Worm (Caenorhabditis elegans): ENCODE results near the gene pinn-1.

pinn-1 gene

ce11 chrII:2857559-2857958 lies 31.2 kb downstream of the pinn-1 start:
- no peak for TF ChIP-seq nhr-237 (tag; optimal IDR thresholded peaks at IDR 0.05)
- peak; percentile 49 for TF ChIP-seq elt-1 (tag; optimal IDR thresholded peaks at IDR 0.05; ENCODE audit: borderline replicate concordance, insufficient read depth)

ce11 chrII:2856114-2856513 lies 32.7 kb downstream of the pinn-1 start:
- TF ChIP-seq flh-1 (GFP tag; optimal IDR thresholded peaks at IDR 0.05) (no peak), sptf-1 (tag; optimal IDR thresholded peaks at IDR 0.05) (no peak), blmp-1 (tag; optimal IDR thresholded peaks at IDR 0.05) (no peak), lin-32 (GFP tag; optimal IDR thresholded peaks at IDR 0.05) (no peak), snpc-4 (tag; optimal IDR thresholded peaks at IDR 0.05) (no peak), unc-39 (tag; optimal IDR thresholded peaks at IDR 0.05) (no peak), mab-5 (tag; optimal IDR thresholded peaks at IDR 0.05) (no peak), M03D4.4 (tag; optimal IDR thresholded peaks at IDR 0.05) (no peak), elt-3 (tag; optimal IDR thresholded peaks at IDR 0.05) (no peak), ceh-39 (tag; optimal IDR thresholded peaks at IDR 0.05) (no peak), pha-4 (tag; optimal IDR thresholded peaks at IDR 0.05) (no peak), nhr-2 (tag; optimal IDR thresholded peaks at IDR 0.05) (no peak), lin-13 (tag; optimal IDR thresholded peaks at IDR 0.05) (no peak), lsy-2 (tag; optimal IDR thresholded peaks at IDR 0.05) (no peak), hlh-1 (tag; optimal IDR thresholded peaks at IDR 0.05) (no peak), ztf-11 (tag; optimal IDR thresholded peaks at IDR 0.05) (no peak)

DNA sequence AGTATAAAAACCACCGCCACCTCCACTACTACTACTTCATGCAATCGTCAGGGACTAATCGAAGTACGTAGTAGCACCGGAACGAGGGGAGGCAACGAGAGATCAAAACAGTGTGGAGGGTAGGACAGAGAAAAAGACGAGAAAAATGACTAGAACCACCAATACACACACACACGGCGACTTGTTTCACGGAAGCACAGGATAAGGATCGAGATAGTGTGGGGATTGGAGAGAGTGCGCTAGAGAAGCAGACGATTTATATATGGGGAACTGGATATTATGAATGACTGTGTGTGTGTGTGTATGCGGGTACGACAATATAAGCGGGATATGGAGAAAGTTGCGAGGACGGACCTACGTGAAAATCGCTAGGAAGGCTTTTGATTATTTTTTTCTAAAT lies 34.0 kb downstream of the pinn-1 start:
- TF ChIP-seq M03D4.4 (tag; optimal IDR thresholded peaks at IDR 0.05) (no peak), mab-5 (tag; optimal IDR thresholded peaks at IDR 0.05) (no peak), blmp-1 (tag; optimal IDR thresholded peaks at IDR 0.05) (peak; percentile 24), elt-1 (tag; optimal IDR thresholded peaks at IDR 0.05; ENCODE audit: borderline replicate concordance, insufficient read depth) (no peak), unc-39 (tag; optimal IDR thresholded peaks at IDR 0.05) (no peak), cnd-1 (tag; optimal IDR thresholded peaks at IDR 0.05) (no peak), elt-3 (tag; optimal IDR thresholded peaks at IDR 0.05) (no peak)

- TF ChIP-seq ces-1 (GFP tag; optimal IDR thresholded peaks at IDR 0.05) (no peak), lsy-2 (tag; optimal IDR thresholded peaks at IDR 0.05) (no peak), mep-1 (tag; optimal IDR thresholded peaks at IDR 0.05) (no peak), nhr-2 (tag; optimal IDR thresholded peaks at IDR 0.05) (no peak), pha-4 (tag; optimal IDR thresholded peaks at IDR 0.05) (no peak), bed-3 (GFP tag; optimal IDR thresholded peaks at IDR 0.05) (no peak), zip-8 (tag; optimal IDR thresholded peaks at IDR 0.05) (no peak)
Observed at ce11 chrII:2853767-2854166, 35.0 kb downstream of the pinn-1 start.

ce11 chrII:2852493-2852892 lies 36.3 kb downstream of the pinn-1 start, which contains the start of gene ptc-3:
Gene ptc-3 (minus strand): TSS chrII:2852593.
- TF ChIP-seq nhr-28 (tag; optimal IDR thresholded peaks at IDR 0.05) = no peak
- TF ChIP-seq mab-5 (tag; optimal IDR thresholded peaks at IDR 0.05) = no peak
- no peak for TF ChIP-seq M03D4.4 (tag; optimal IDR thresholded peaks at IDR 0.05)
- TF ChIP-seq unc-120 (tag; optimal IDR thresholded peaks at IDR 0.05; ENCODE audit: poor library complexity, severe bottlenecking) = no peak
- TF ChIP-seq mep-1 (tag; optimal IDR thresholded peaks at IDR 0.05) = no peak

- TF ChIP-seq nhr-2 (tag; optimal IDR thresholded peaks at IDR 0.05) (no peak), nhr-28 (tag; optimal IDR thresholded peaks at IDR 0.05) (no peak), ceh-83 (GFP tag; optimal IDR thresholded peaks at IDR 0.05) (no peak), tbx-8 (GFP tag; optimal IDR thresholded peaks at IDR 0.05) (no peak), bed-3 (GFP tag; optimal IDR thresholded peaks at IDR 0.05) (no peak)
Observed at ce11 chrII:2846552-2846951, 42.3 kb downstream of the pinn-1 start.

ce11 chrII:2845674-2846073 lies 43.1 kb downstream of the pinn-1 start:
- no peak for TF ChIP-seq unc-39 (tag; optimal IDR thresholded peaks at IDR 0.05)
- TF ChIP-seq nhr-12 (tag; optimal IDR thresholded peaks at IDR 0.05) = no peak
- no peak for TF ChIP-seq ceh-43 (GFP tag; optimal IDR thresholded peaks at IDR 0.05)
- TF ChIP-seq bed-3 (GFP tag; optimal IDR thresholded peaks at IDR 0.05) = no peak
- TF ChIP-seq lin-32 (GFP tag; optimal IDR thresholded peaks at IDR 0.05) = no peak
- no peak for TF ChIP-seq sptf-1 (tag; optimal IDR thresholded peaks at IDR 0.05)
- no peak for TF ChIP-seq snpc-4 (tag; optimal IDR thresholded peaks at IDR 0.05)
- no peak for TF ChIP-seq tbx-8 (GFP tag; optimal IDR thresholded peaks at IDR 0.05)
- TF ChIP-seq blmp-1 (tag; optimal IDR thresholded peaks at IDR 0.05) = no peak
- TF ChIP-seq ceh-39 (tag; optimal IDR thresholded peaks at IDR 0.05) = no peak
- TF ChIP-seq nhr-76 (tag; optimal IDR thresholded peaks at IDR 0.05) = no peak
- TF ChIP-seq ztf-11 (tag; optimal IDR thresholded peaks at IDR 0.05) = no peak

Measured in whole organism, mixed stage, embryonic.